Worm (Caenorhabditis elegans): Measurements from ENCODE around the gene F41C3.2.

DNA sequence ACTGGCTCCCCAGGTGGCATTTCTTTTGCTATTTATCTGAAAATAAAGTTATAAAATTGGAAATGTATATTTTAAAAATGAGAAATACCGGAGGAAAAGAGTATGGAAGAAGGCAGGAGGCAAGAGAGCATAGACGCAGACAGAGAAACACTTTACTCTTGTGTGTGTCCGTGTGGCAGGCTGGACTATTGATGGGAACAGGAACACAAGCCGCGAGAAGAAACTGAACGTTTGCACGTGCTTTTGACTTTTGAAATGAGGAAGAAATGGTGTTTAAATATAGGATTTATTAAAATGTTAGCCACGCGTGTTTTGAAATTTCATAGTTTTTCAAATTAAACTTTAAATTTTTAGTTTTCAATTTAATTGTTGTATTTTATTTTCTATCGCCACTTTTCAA lies 23.6 kb upstream of the F41C3.2 start, which contains the start of gene F10G7.10:
- TF ChIP-seq cog-1 (tag; optimal IDR thresholded peaks at IDR 0.05) (no peak), ztf-23 (GFP tag; IDR thresholded peaks at IDR 0.05) (no peak), klf-2 (GFP tag; conservative IDR thresholded peaks at IDR 0.05) (no peak), ref-1 (GFP tag; conservative IDR thresholded peaks at IDR 0.05) (no peak), med-1 (GFP tag; optimal IDR thresholded peaks at IDR 0.05; ENCODE audit: insufficient read depth) (no peak)

All from whole organism, midembryonic.